Fruit fly (Drosophila melanogaster): ENCODE data around the gene ERp44.

ERp44 gene

dm6 chrX:16297618-16298017, at the start of gene ERp44:
Gene ERp44 (minus strand): TSS chrX:16297718.
- TF ChIP-seq pan (optimal IDR thresholded peaks at IDR 0.05) (no peak), EcR (GFP tag; optimal IDR thresholded peaks at IDR 0.05) (no peak), Dll (optimal IDR thresholded peaks at IDR 0.05) (no peak), psq (optimal IDR thresholded peaks at IDR 0.05) (no peak), CG8478 (optimal IDR thresholded peaks at IDR 0.05) (no peak), usp (GFP tag; optimal IDR thresholded peaks at IDR 0.05) (no peak)

- TF ChIP-seq pan (optimal IDR thresholded peaks at IDR 0.05) (no peak), psq (optimal IDR thresholded peaks at IDR 0.05) (no peak), CG8478 (optimal IDR thresholded peaks at IDR 0.05) (no peak), EcR (GFP tag; optimal IDR thresholded peaks at IDR 0.05) (no peak), usp (GFP tag; optimal IDR thresholded peaks at IDR 0.05) (no peak), Dll (optimal IDR thresholded peaks at IDR 0.05) (no peak)
Measured at dm6 chrX:16335107-16335642, 37.7 kb upstream of the ERp44 start.

- TF ChIP-seq CG8478 (optimal IDR thresholded peaks at IDR 0.05) (no peak), pan (optimal IDR thresholded peaks at IDR 0.05) (no peak), psq (optimal IDR thresholded peaks at IDR 0.05) (no peak)
Measured at dm6 chrX:16334251-16334860, 36.8 kb upstream of the ERp44 start.

- TF ChIP-seq psq (optimal IDR thresholded peaks at IDR 0.05) (no peak), pan (optimal IDR thresholded peaks at IDR 0.05) (no peak), EcR (GFP tag; optimal IDR thresholded peaks at IDR 0.05) (no peak), usp (GFP tag; optimal IDR thresholded peaks at IDR 0.05) (no peak), Dll (optimal IDR thresholded peaks at IDR 0.05) (no peak), CG8478 (optimal IDR thresholded peaks at IDR 0.05) (no peak)
Measured at dm6 chrX:16333434-16334141, 36.1 kb upstream of the ERp44 start, which contains the start of the genes CG9921 and Dsp1. Gene CG9921 (minus strand): TSS chrX:16333600. Gene Dsp1 (plus strand): TSS chrX:16333612.

dm6 chrX:16332615-16333288, 35.2 kb upstream of the ERp44 start:
- TF ChIP-seq pan (optimal IDR thresholded peaks at IDR 0.05) = no peak
- no peak for TF ChIP-seq usp (GFP tag; optimal IDR thresholded peaks at IDR 0.05)
- no peak for TF ChIP-seq CG8478 (optimal IDR thresholded peaks at IDR 0.05)
- no peak for TF ChIP-seq psq (optimal IDR thresholded peaks at IDR 0.05)
- no peak for TF ChIP-seq Dll (optimal IDR thresholded peaks at IDR 0.05)
- no peak for TF ChIP-seq EcR (GFP tag; optimal IDR thresholded peaks at IDR 0.05)

- TF ChIP-seq pan (optimal IDR thresholded peaks at IDR 0.05) (no peak), psq (optimal IDR thresholded peaks at IDR 0.05) (no peak), usp (GFP tag; optimal IDR thresholded peaks at IDR 0.05) (no peak), EcR (GFP tag; optimal IDR thresholded peaks at IDR 0.05) (no peak), CG8478 (optimal IDR thresholded peaks at IDR 0.05) (no peak), Dll (optimal IDR thresholded peaks at IDR 0.05) (no peak)
Measured at dm6 chrX:16331562-16332233, 34.2 kb upstream of the ERp44 start.

dm6 chrX:16330659-16331058, 33.1 kb upstream of the ERp44 start, which contains the start of gene CG9919:
Gene CG9919 (minus strand): TSS chrX:16330759.
- TF ChIP-seq psq (optimal IDR thresholded peaks at IDR 0.05) (no peak), CG8478 (optimal IDR thresholded peaks at IDR 0.05) (no peak), Dll (optimal IDR thresholded peaks at IDR 0.05) (no peak), usp (GFP tag; optimal IDR thresholded peaks at IDR 0.05) (no peak), pan (optimal IDR thresholded peaks at IDR 0.05) (no peak), EcR (GFP tag; optimal IDR thresholded peaks at IDR 0.05) (no peak)

dm6 chrX:16325472-16325871, 28.0 kb upstream of the ERp44 start, which contains the start of gene CalpC:
Gene CalpC (plus strand): TSS chrX:16325763.
- TF ChIP-seq Dll (optimal IDR thresholded peaks at IDR 0.05) (no peak), psq (optimal IDR thresholded peaks at IDR 0.05) (no peak), EcR (GFP tag; optimal IDR thresholded peaks at IDR 0.05) (no peak), CG8478 (optimal IDR thresholded peaks at IDR 0.05) (no peak), pan (optimal IDR thresholded peaks at IDR 0.05) (no peak), usp (GFP tag; optimal IDR thresholded peaks at IDR 0.05) (no peak)

dm6 chrX:16323536-16323935, 26.0 kb upstream of the ERp44 start:
- TF ChIP-seq Dll (optimal IDR thresholded peaks at IDR 0.05) = no peak
- TF ChIP-seq CG8478 (optimal IDR thresholded peaks at IDR 0.05) = no peak
- TF ChIP-seq psq (optimal IDR thresholded peaks at IDR 0.05) = no peak
- TF ChIP-seq EcR (GFP tag; optimal IDR thresholded peaks at IDR 0.05) = no peak
- no peak for TF ChIP-seq usp (GFP tag; optimal IDR thresholded peaks at IDR 0.05)
- no peak for TF ChIP-seq pan (optimal IDR thresholded peaks at IDR 0.05)

dm6 chrX:16323063-16323462, 25.5 kb upstream of the ERp44 start, which contains the start of the genes CG9917 and CG32579:
Gene CG9917 (minus strand): TSS chrX:16323231.
Gene CG32579 (plus strand): TSS chrX:16323286.
- no peak for TF ChIP-seq EcR (GFP tag; optimal IDR thresholded peaks at IDR 0.05)
- TF ChIP-seq CG8478 (optimal IDR thresholded peaks at IDR 0.05) = no peak
- no peak for TF ChIP-seq usp (GFP tag; optimal IDR thresholded peaks at IDR 0.05)
- TF ChIP-seq psq (optimal IDR thresholded peaks at IDR 0.05) = no peak
- no peak for TF ChIP-seq pan (optimal IDR thresholded peaks at IDR 0.05)
- no peak for TF ChIP-seq Dll (optimal IDR thresholded peaks at IDR 0.05)

dm6 chrX:16321037-16321436, 23.5 kb upstream of the ERp44 start:
- TF ChIP-seq Dll (optimal IDR thresholded peaks at IDR 0.05) (no peak), CG8478 (optimal IDR thresholded peaks at IDR 0.05) (no peak), usp (GFP tag; optimal IDR thresholded peaks at IDR 0.05) (no peak), psq (optimal IDR thresholded peaks at IDR 0.05) (no peak), pan (optimal IDR thresholded peaks at IDR 0.05) (no peak), EcR (GFP tag; optimal IDR thresholded peaks at IDR 0.05) (no peak)

All from whole organism.